Worm (Caenorhabditis elegans) whole organism, young adult: ENCODE results near the gene R07A4.4.

ENCODE experiments used
- D2030.7 ChIP-seq: fragments of 200-800 bp; sonication (Bioruptor generic); IDR thresholded peaks from 2 replicates; pipeline ENCODE4 v1.3.6; 2022; ENCODE audit warnings: missing genetic modification reagents, missing genetic modification characterization, missing compliant biosample characterization
- F37B4.10 ChIP-seq: fragments of 200-800 bp; sonication (Bioruptor generic); IDR thresholded peaks from 2 replicates; pipeline ENCODE4 v1.3.6; 2022; ENCODE audit warnings: missing genetic modification characterization, missing compliant biosample characterization
- F52B5.7 ChIP-seq: sonication (generic microtip); optimal IDR thresholded peaks from 2 replicates; lab custom pipeline; 2016; ENCODE audit warnings: mild to moderate bottlenecking, missing genetic modification characterization, missing compliant biosample characterization
- Y79H2A.3 ChIP-seq: fragments of 200-800 bp; sonication (Bioruptor generic); conservative IDR thresholded peaks from 2 replicates; pipeline ENCODE4 v1.3.6; 2022; ENCODE audit warnings: missing genetic modification reagents, missing genetic modification characterization, missing compliant biosample characterization
- akir-1 ChIP-seq: fragments of 200-800 bp; sonication (Bioruptor generic); optimal IDR thresholded peaks from 2 replicates; lab custom pipeline; 2018; ENCODE audit warnings: mild to moderate bottlenecking, missing genetic modification characterization, moderate library complexity, missing compliant biosample characterization
- ama-1 ChIP-seq, 3 experiments: fragments of 150-350 bp in 1 of 3; sonication (generic microtip) in 2 of 3; optimal IDR thresholded peaks; 2 replicates each; lab custom pipeline; 2014 to 2018; ENCODE audit warnings: missing biosample characterization in 2 of 3, missing genetic modification characterization in 2 of 3, missing genetic modification reagents in 2 of 3
- aptf-2 ChIP-seq: fragments of 200-800 bp; sonication (Bioruptor generic); conservative IDR thresholded peaks from 2 replicates; pipeline ENCODE4 v1.3.6; 2022; ENCODE audit warnings: missing genetic modification reagents, missing genetic modification characterization, missing compliant biosample characterization
- bed-2 ChIP-seq: fragments of 200-800 bp; sonication (Bioruptor generic); IDR thresholded peaks from 2 replicates; pipeline ENCODE4 v1.3.6; 2022; ENCODE audit warnings: missing genetic modification reagents, missing genetic modification characterization, missing compliant biosample characterization
- ccch-3 ChIP-seq: fragments of 200-800 bp; sonication (Bioruptor generic); optimal IDR thresholded peaks from 2 replicates; lab custom pipeline; 2018; ENCODE audit warnings: mild to moderate bottlenecking, missing genetic modification characterization, missing compliant biosample characterization
- cebp-2 ChIP-seq: fragments of 200-800 bp; sonication (Bioruptor generic); IDR thresholded peaks from 2 replicates; pipeline ENCODE4 v1.3.6; 2022; ENCODE audit warnings: missing genetic modification characterization, missing compliant biosample characterization
- ceh-79 ChIP-seq: sonication (generic microtip); optimal IDR thresholded peaks from 2 replicates; lab custom pipeline; 2017; ENCODE audit warnings: mild to moderate bottlenecking, missing genetic modification characterization, missing compliant biosample characterization
- dox-1 ChIP-seq: fragments of 200-800 bp; sonication (Bioruptor generic); IDR thresholded peaks from 2 replicates; pipeline ENCODE4 v1.3.6; 2022; ENCODE audit warnings: missing genetic modification reagents, missing genetic modification characterization, missing compliant biosample characterization
- dpff-1 ChIP-seq: sonication (generic microtip); optimal IDR thresholded peaks from 2 replicates; lab custom pipeline; 2017; ENCODE audit warnings: mild to moderate bottlenecking, missing genetic modification characterization, missing compliant biosample characterization
- efl-1 ChIP-seq: fragments of 150-350 bp; optimal IDR thresholded peaks from 2 replicates; lab custom pipeline; 2014; ENCODE audit warnings: missing biosample characterization, missing genetic modification reagents, missing genetic modification characterization
- egl-44 ChIP-seq: fragments of 200-800 bp; sonication (Bioruptor generic); IDR thresholded peaks from 2 replicates; pipeline ENCODE4 v1.3.6; 2022; ENCODE audit warnings: missing genetic modification reagents, missing genetic modification characterization, missing compliant biosample characterization
- egrh-3 ChIP-seq: fragments of 200-800 bp; sonication (Bioruptor generic); IDR thresholded peaks from 2 replicates; pipeline ENCODE4 v1.3.6; 2022; ENCODE audit warnings: missing genetic modification reagents, missing genetic modification characterization, missing compliant biosample characterization
- ekl-4 ChIP-seq: fragments of 200-800 bp; sonication (Bioruptor generic); IDR thresholded peaks from 2 replicates; pipeline ENCODE4 v1.3.6; 2022; ENCODE audit warnings: missing genetic modification reagents, missing genetic modification characterization, missing compliant biosample characterization
- hmg-1.2 ChIP-seq: fragments of 200-800 bp; sonication (Bioruptor generic); IDR thresholded peaks from 2 replicates; pipeline ENCODE4 v1.3.6; 2022; ENCODE audit warnings: missing genetic modification reagents, missing genetic modification characterization, missing compliant biosample characterization
- hrde-1 ChIP-seq: sonication (generic microtip); optimal IDR thresholded peaks from 2 replicates; lab custom pipeline; 2016; ENCODE audit warnings: missing genetic modification characterization, mild to moderate bottlenecking, missing compliant biosample characterization, moderate library complexity, missing genotype, missing genetic modification reagents, borderline replicate concordance
- hsf-1 ChIP-seq: fragments of 200-800 bp; sonication (Bioruptor generic); IDR thresholded peaks from 2 replicates; pipeline ENCODE4 v1.3.6; 2022; ENCODE audit warnings: missing genetic modification reagents, missing genetic modification characterization, missing compliant biosample characterization
- let-526 ChIP-seq: fragments of 200-800 bp; sonication (Bioruptor generic); IDR thresholded peaks from 2 replicates; pipeline ENCODE4 v1.3.6; 2022; ENCODE audit warnings: missing genetic modification reagents, missing genetic modification characterization, missing compliant biosample characterization
- lin-26 ChIP-seq: fragments of 200-800 bp; sonication (Bioruptor generic); IDR thresholded peaks from 2 replicates; pipeline ENCODE4 v1.3.6; 2022; ENCODE audit warnings: missing genetic modification reagents, missing genetic modification characterization, missing compliant biosample characterization
- madf-6 ChIP-seq: fragments of 200-800 bp; sonication (Bioruptor generic); IDR thresholded peaks from 2 replicates; pipeline ENCODE4 v1.3.6; 2022; ENCODE audit warnings: missing genetic modification reagents, missing genetic modification characterization, missing compliant biosample characterization
- mes-4 ChIP-seq: sonication (generic microtip); optimal IDR thresholded peaks from 2 replicates; lab custom pipeline; 2016; ENCODE audit warnings: missing genotype, missing genetic modification characterization, missing compliant biosample characterization
- nfya-1 ChIP-seq: sonication (generic microtip); optimal IDR thresholded peaks from 2 replicates; lab custom pipeline; 2017; ENCODE audit warnings: antibody characterized with exemption, missing compliant biosample characterization, missing genetic modification characterization, borderline replicate concordance; ENCODE audit not compliant: insufficient read depth
- nfya-2 ChIP-seq: fragments of 200-800 bp; sonication (Bioruptor generic); IDR thresholded peaks from 2 replicates; pipeline ENCODE4 v1.3.6; 2022; ENCODE audit warnings: missing genetic modification reagents, missing genetic modification characterization, missing compliant biosample characterization
- nfyb-1 ChIP-seq: fragments of 200-800 bp; sonication (Bioruptor generic); IDR thresholded peaks from 2 replicates; pipeline ENCODE4 v1.3.6; 2022; ENCODE audit warnings: missing genetic modification reagents, missing genetic modification characterization, missing compliant biosample characterization
- pbrm-1 ChIP-seq: fragments of 200-800 bp; sonication (Bioruptor generic); IDR thresholded peaks from 2 replicates; pipeline ENCODE4 v1.3.6; 2022; ENCODE audit warnings: missing genetic modification reagents, missing genetic modification characterization, missing compliant biosample characterization
- rec-8 ChIP-seq, 2 experiments: sonication (generic microtip); optimal IDR thresholded peaks; 2 replicates each; lab custom pipeline; 2016; ENCODE audit warnings: mild to moderate bottlenecking in 2 of 2, missing genetic modification characterization in 2 of 2, missing genetic modification reagents in 2 of 2, missing genotype in 2 of 2, missing biosample characterization in 1 of 2, missing compliant biosample characterization in 1 of 2, moderate library complexity in 1 of 2
- rpc-1 ChIP-seq, 2 experiments: fragments of 150-350 bp in 1 of 2; sonication (generic microtip) in 1 of 2; optimal IDR thresholded peaks; 2 replicates each; lab custom pipeline; 2014 to 2018; ENCODE audit warnings: missing biosample characterization in 1 of 2, missing genetic modification characterization in 1 of 2, missing genetic modification reagents in 1 of 2, missing genotype in 1 of 2
- snpc-3.4 ChIP-seq: sonication (generic microtip); optimal IDR thresholded peaks from 2 replicates; lab custom pipeline; 2017; ENCODE audit warnings: missing genetic modification characterization, mild to moderate bottlenecking, missing compliant biosample characterization, antibody characterized with exemption, moderate library complexity, missing genotype, missing genetic modification reagents
- snpc-4 ChIP-seq, 5 experiments: fragments of 150-350 bp in 1 of 5; sonication (generic microtip) in 4 of 5; optimal IDR thresholded peaks; 2 replicates each; lab custom pipeline; 2014 to 2018; ENCODE audit warnings: missing genetic modification characterization in 5 of 5, missing biosample characterization in 3 of 5, antibody characterized with exemption in 2 of 5, mild to moderate bottlenecking in 2 of 5, missing compliant biosample characterization in 2 of 5, missing genotype in 2 of 5, moderate library complexity in 2 of 5, missing genetic modification reagents in 1 of 5
- somi-1 ChIP-seq: fragments of 200-800 bp; sonication (Bioruptor generic); optimal IDR thresholded peaks from 2 replicates; lab custom pipeline; 2018; ENCODE audit warnings: mild to moderate bottlenecking, missing genetic modification characterization, missing compliant biosample characterization
- tbp1 ChIP-seq: fragments of 200-800 bp; sonication (Bioruptor generic); optimal IDR thresholded peaks from 2 replicates; lab custom pipeline; 2018; ENCODE audit warnings: mild to moderate bottlenecking, missing genetic modification characterization, missing compliant biosample characterization
- tbx-9 ChIP-seq: sonication (generic microtip); optimal IDR thresholded peaks from 2 replicates; lab custom pipeline; 2016; ENCODE audit warnings: borderline replicate concordance, missing genetic modification characterization, inconsistent platforms, missing compliant biosample characterization
- unc-62 ChIP-seq: fragments of 150-350 bp; optimal IDR thresholded peaks from 2 replicates; lab custom pipeline; 2014; ENCODE audit warnings: missing biosample characterization, missing genetic modification reagents, missing genetic modification characterization
- ztf-25 ChIP-seq: fragments of 200-800 bp; sonication (Bioruptor generic); IDR thresholded peaks from 2 replicates; pipeline ENCODE4 v1.3.6; 2022; ENCODE audit warnings: missing genetic modification reagents, missing genetic modification characterization, missing compliant biosample characterization
- ztf-28 ChIP-seq: fragments of 200-800 bp; sonication (Bioruptor generic); IDR thresholded peaks from 2 replicates; pipeline ENCODE4 v1.3.6; 2022; ENCODE audit warnings: missing genetic modification reagents, missing genetic modification characterization, missing compliant biosample characterization

R07A4.4 gene

ce11 chrX:10731837-10732236 is 25.7 kb downstream of the R07A4.4 start (continued):
- TF ChIP-seq hrde-1 (tag; lab: Kevin White, UChicago), result peak; percentile 57
- no peak for TF ChIP-seq nfya-2
- TF ChIP-seq tbp1 (GFP tag; lab: Kevin White, UChicago), result peak; percentile 90
- TF ChIP-seq hsf-1 (GFP tag; lab: Robert Waterston, UW), result no peak
- TF ChIP-seq hmg-1.2 (GFP tag; lab: Robert Waterston, UW), result peak; percentile 67
- TF ChIP-seq egrh-3 (GFP tag; lab: Robert Waterston, UW), result no peak
- no peak for TF ChIP-seq somi-1 (GFP tag; lab: Kevin White, UChicago)
- TF ChIP-seq bed-2 (GFP tag; lab: Robert Waterston, UW), result no peak
- no peak for TF ChIP-seq madf-6 (GFP tag; lab: Robert Waterston, UW)
- TF ChIP-seq snpc-4 (GFP tag; optimal IDR thresholded peaks at IDR 0.05; lab: Kevin White, UChicago), result peak; percentile 78
- TF ChIP-seq snpc-4 (tag; optimal IDR thresholded peaks at IDR 0.05; lab: Kevin White, UChicago), result no peak
- TF ChIP-seq aptf-2 (GFP tag; lab: Robert Waterston, UW), result no peak
- no peak for TF ChIP-seq let-526
- TF ChIP-seq efl-1 (GFP tag; lab: Kevin White, UChicago), result no peak
- peak; percentile 75; the same call in 1 of the 2 replicates for TF ChIP-seq ztf-25
- TF ChIP-seq Y79H2A.3 (GFP tag; lab: Robert Waterston, UW), result no peak
- no peak for TF ChIP-seq ccch-3 (GFP tag; lab: Kevin White, UChicago)
- no peak for TF ChIP-seq unc-62 (GFP tag; lab: Kevin White, UChicago)
- no peak for TF ChIP-seq ztf-28 (GFP tag; lab: Robert Waterston, UW)
- peak; percentile 76 for TF ChIP-seq D2030.7
- 0 out of 2 replicates have a peak, but pooled peaks have one; percentile 32 for TF ChIP-seq cebp-2 (GFP tag; lab: Robert Waterston, UW)
- 0 out of 2 replicates have a peak, but pooled peaks have one; percentile 39 for TF ChIP-seq egl-44 (GFP tag; lab: Robert Waterston, UW)
- no peak for TF ChIP-seq F52B5.7 (tag; lab: Kevin White, UChicago)
- TF ChIP-seq rpc-1 (optimal IDR thresholded peaks at IDR 0.05; lab: Kevin White, UChicago), result peak; percentile 81
- peak; percentile 96 for TF ChIP-seq rpc-1 (tag; optimal IDR thresholded peaks at IDR 0.05; lab: Kevin White, UChicago)
- no peak for TF ChIP-seq akir-1 (GFP tag; lab: Kevin White, UChicago)
- TF ChIP-seq nfya-1 (tag; lab: Kevin White, UChicago), result no peak
- TF ChIP-seq ama-1 (optimal IDR thresholded peaks at IDR 0.05; lab: Kevin White, UChicago), result no peak
- peak in 1 of 2 experiments; percentile 79 for TF ChIP-seq ama-1 (GFP tag; optimal IDR thresholded peaks at IDR 0.05; lab: Kevin White, UChicago)
- peak; percentile 43 for TF ChIP-seq mes-4 (tag; lab: Kevin White, UChicago)
- TF ChIP-seq snpc-3.4 (tag; lab: Kevin White, UChicago), result peak; percentile 72
- no peak for TF ChIP-seq tbx-9 (tag; lab: Kevin White, UChicago)

- TF ChIP-seq ceh-79 (tag; lab: Kevin White, UChicago), result no peak
- no peak for TF ChIP-seq rec-8 (tag; optimal IDR thresholded peaks at IDR 0.05; lab: Kevin White, UChicago)
- TF ChIP-seq dpff-1 (tag; lab: Kevin White, UChicago), result no peak
- no peak for TF ChIP-seq ekl-4 (GFP tag; lab: Robert Waterston, UW)
- no peak for TF ChIP-seq lin-26 (GFP tag; lab: Robert Waterston, UW)
- TF ChIP-seq F52B5.7 (tag; lab: Kevin White, UChicago), result no peak
- TF ChIP-seq F37B4.10 (GFP tag; lab: Robert Waterston, UW), result no peak
- TF ChIP-seq nfyb-1, result no peak
- no peak for TF ChIP-seq pbrm-1 (GFP tag; lab: Robert Waterston, UW)
- TF ChIP-seq dox-1 (GFP tag; lab: Robert Waterston, UW), result no peak
Measured at ce11 chrX:10727696-10728095, 29.8 kb downstream of the R07A4.4 start.
